Worm (Caenorhabditis elegans) whole organism, young adult: Measurements from ENCODE around the gene T01C3.11.

Experiments used
- B0019.2 ChIP-seq: fragments of 200-800 bp; sonication (Bioruptor generic); conservative IDR thresholded peaks from 2 replicates; pipeline ENCODE4 v1.3.6; 2022; ENCODE audit warnings: missing genetic modification reagents, missing genetic modification characterization, missing compliant biosample characterization
- B0035.1 ChIP-seq: sonication (generic microtip); optimal IDR thresholded peaks from 2 replicates; lab custom pipeline; 2016; ENCODE audit warnings: missing genetic modification characterization, mild to moderate bottlenecking, missing compliant biosample characterization, missing genotype, missing genetic modification reagents
- F52B5.7 ChIP-seq: sonication (generic microtip); optimal IDR thresholded peaks from 2 replicates; lab custom pipeline; 2016; ENCODE audit warnings: mild to moderate bottlenecking, missing genetic modification characterization, missing compliant biosample characterization
- Y67H2A.10 ChIP-seq: fragments of 200-800 bp; sonication (Bioruptor generic); conservative IDR thresholded peaks from 2 replicates; pipeline ENCODE4 v1.3.6; 2022; ENCODE audit warnings: missing genetic modification reagents, missing genetic modification characterization, missing compliant biosample characterization
- aptf-2 ChIP-seq: fragments of 200-800 bp; sonication (Bioruptor generic); conservative IDR thresholded peaks from 2 replicates; pipeline ENCODE4 v1.3.6; 2022; ENCODE audit warnings: missing genetic modification reagents, missing genetic modification characterization, missing compliant biosample characterization
- athp-1 ChIP-seq: sonication (generic microtip); optimal IDR thresholded peaks from 2 replicates; lab custom pipeline; 2017; ENCODE audit warnings: mild to moderate bottlenecking, missing genetic modification characterization, missing compliant biosample characterization
- cebp-1 ChIP-seq, 2 experiments: fragments of 200-800 bp in 1 of 2; sonication (Bioruptor generic) in 1 of 2; sonication (generic microtip) in 1 of 2; IDR thresholded peaks in 1 of 2; optimal IDR thresholded peaks in 1 of 2; 2 replicates each; pipeline versions ENCODE4 v1.3.6 to Lab custom; 2017 to 2022; ENCODE audit warnings: missing compliant biosample characterization in 2 of 2, missing genetic modification characterization in 2 of 2, mild to moderate bottlenecking in 1 of 2, missing genetic modification reagents in 1 of 2, moderate library complexity in 1 of 2
- cebp-2 ChIP-seq: fragments of 200-800 bp; sonication (Bioruptor generic); IDR thresholded peaks from 2 replicates; pipeline ENCODE4 v1.3.6; 2022; ENCODE audit warnings: missing genetic modification characterization, missing compliant biosample characterization
- ceh-91 ChIP-seq: fragments of 200-800 bp; sonication (Bioruptor generic); IDR thresholded peaks from 2 replicates; pipeline ENCODE4 v1.3.6; 2022; ENCODE audit warnings: missing genetic modification reagents, missing genetic modification characterization, missing compliant biosample characterization
- chd-7 ChIP-seq: sonication (generic microtip); optimal IDR thresholded peaks from 2 replicates; lab custom pipeline; 2016; ENCODE audit warnings: mild to moderate bottlenecking, missing genetic modification characterization, moderate library complexity, missing compliant biosample characterization
- dox-1 ChIP-seq: fragments of 200-800 bp; sonication (Bioruptor generic); IDR thresholded peaks from 2 replicates; pipeline ENCODE4 v1.3.6; 2022; ENCODE audit warnings: missing genetic modification reagents, missing genetic modification characterization, missing compliant biosample characterization
- egl-44 ChIP-seq: fragments of 200-800 bp; sonication (Bioruptor generic); IDR thresholded peaks from 2 replicates; pipeline ENCODE4 v1.3.6; 2022; ENCODE audit warnings: missing genetic modification reagents, missing genetic modification characterization, missing compliant biosample characterization
- ekl-4 ChIP-seq: fragments of 200-800 bp; sonication (Bioruptor generic); IDR thresholded peaks from 2 replicates; pipeline ENCODE4 v1.3.6; 2022; ENCODE audit warnings: missing genetic modification reagents, missing genetic modification characterization, missing compliant biosample characterization
- hrde-1 ChIP-seq: sonication (generic microtip); optimal IDR thresholded peaks from 2 replicates; lab custom pipeline; 2016; ENCODE audit warnings: missing genetic modification characterization, mild to moderate bottlenecking, missing compliant biosample characterization, moderate library complexity, missing genotype, missing genetic modification reagents, borderline replicate concordance
- madf-8 ChIP-seq: fragments of 200-800 bp; sonication (Bioruptor generic); conservative IDR thresholded peaks from 2 replicates; pipeline ENCODE4 v1.3.6; 2022; ENCODE audit warnings: missing genetic modification reagents, missing genetic modification characterization, missing compliant biosample characterization
- mes-4 ChIP-seq: sonication (generic microtip); optimal IDR thresholded peaks from 2 replicates; lab custom pipeline; 2016; ENCODE audit warnings: missing genotype, missing genetic modification characterization, missing compliant biosample characterization
- nfya-1 ChIP-seq: sonication (generic microtip); optimal IDR thresholded peaks from 2 replicates; lab custom pipeline; 2017; ENCODE audit warnings: antibody characterized with exemption, missing compliant biosample characterization, missing genetic modification characterization, borderline replicate concordance; ENCODE audit not compliant: insufficient read depth
- nhr-179 ChIP-seq: sonication (generic microtip); optimal IDR thresholded peaks from 2 replicates; lab custom pipeline; 2016; ENCODE audit warnings: mild to moderate bottlenecking, missing genetic modification characterization, missing compliant biosample characterization
- nhr-27 ChIP-seq: fragments of 200-800 bp; sonication (Bioruptor generic); optimal IDR thresholded peaks from 2 replicates; lab custom pipeline; 2018; ENCODE audit warnings: mild to moderate bottlenecking, missing genetic modification characterization, moderate library complexity, missing compliant biosample characterization
- nhr-80 ChIP-seq: sonication (generic microtip); optimal IDR thresholded peaks from 2 replicates; lab custom pipeline; 2016; ENCODE audit warnings: missing genetic modification characterization, missing compliant biosample characterization
- nhr-90 ChIP-seq: sonication (generic microtip); optimal IDR thresholded peaks from 2 replicates; lab custom pipeline; 2016; ENCODE audit warnings: missing genotype, mild to moderate bottlenecking, missing genetic modification characterization, missing compliant biosample characterization
- pha-4 ChIP-seq: fragments of 150-350 bp; sonication (generic microtip); optimal IDR thresholded peaks from 2 replicates; lab custom pipeline; 2014; ENCODE audit warnings: missing biosample characterization, missing genetic modification reagents, missing genetic modification characterization
- sea-2 ChIP-seq: fragments of 200-800 bp; sonication (Bioruptor generic); IDR thresholded peaks from 2 replicates; pipeline ENCODE4 v1.3.6; 2022; ENCODE audit warnings: missing genetic modification characterization, missing compliant biosample characterization
- snpc-1.1 ChIP-seq: sonication (generic microtip); optimal IDR thresholded peaks from 2 replicates; lab custom pipeline; 2017; ENCODE audit warnings: missing genetic modification characterization, mild to moderate bottlenecking, missing compliant biosample characterization, antibody characterized with exemption, moderate library complexity, missing genotype, missing genetic modification reagents; ENCODE audit not compliant: insufficient read depth
- snpc-1.3 ChIP-seq: sonication (generic microtip); optimal IDR thresholded peaks from 2 replicates; lab custom pipeline; 2017; ENCODE audit warnings: missing genetic modification characterization, mild to moderate bottlenecking, missing compliant biosample characterization, antibody characterized with exemption, moderate library complexity, missing genotype, missing genetic modification reagents; ENCODE audit not compliant: insufficient read depth
- somi-1 ChIP-seq: fragments of 200-800 bp; sonication (Bioruptor generic); optimal IDR thresholded peaks from 2 replicates; lab custom pipeline; 2018; ENCODE audit warnings: mild to moderate bottlenecking, missing genetic modification characterization, missing compliant biosample characterization
- sptf-2 ChIP-seq: fragments of 200-800 bp; sonication (Bioruptor generic); optimal IDR thresholded peaks from 2 replicates; lab custom pipeline; 2018; ENCODE audit warnings: mild to moderate bottlenecking, missing genetic modification characterization, missing compliant biosample characterization
- unc-130 ChIP-seq: sonication (generic microtip); optimal IDR thresholded peaks from 2 replicates; lab custom pipeline; 2016; ENCODE audit warnings: missing genetic modification reagents, missing genetic modification characterization, missing compliant biosample characterization
- unc-62 ChIP-seq: fragments of 150-350 bp; optimal IDR thresholded peaks from 2 replicates; lab custom pipeline; 2014; ENCODE audit warnings: missing biosample characterization, missing genetic modification reagents, missing genetic modification characterization
- xnd-1 ChIP-seq: sonication (generic microtip); optimal IDR thresholded peaks from 2 replicates; lab custom pipeline; 2016; ENCODE audit warnings: missing genotype, missing genetic modification reagents, missing genetic modification characterization, missing compliant biosample characterization
- ztf-18 ChIP-seq: sonication (generic microtip); optimal IDR thresholded peaks from 2 replicates; lab custom pipeline; 2016; ENCODE audit warnings: missing genotype, mild to moderate bottlenecking, missing genetic modification characterization, missing compliant biosample characterization
- ztf-25 ChIP-seq: fragments of 200-800 bp; sonication (Bioruptor generic); IDR thresholded peaks from 2 replicates; pipeline ENCODE4 v1.3.6; 2022; ENCODE audit warnings: missing genetic modification reagents, missing genetic modification characterization, missing compliant biosample characterization
- ztf-26 ChIP-seq: sonication (generic microtip); optimal IDR thresholded peaks from 2 replicates; lab custom pipeline; 2017; ENCODE audit warnings: missing genetic modification characterization, missing compliant biosample characterization
- ztf-6 ChIP-seq: fragments of 200-800 bp; sonication (Bioruptor generic); IDR thresholded peaks from 2 replicates; pipeline ENCODE4 v1.3.6; 2022; ENCODE audit warnings: missing genetic modification reagents, missing genetic modification characterization, missing compliant biosample characterization

The T01C3.11 gene

DNA sequence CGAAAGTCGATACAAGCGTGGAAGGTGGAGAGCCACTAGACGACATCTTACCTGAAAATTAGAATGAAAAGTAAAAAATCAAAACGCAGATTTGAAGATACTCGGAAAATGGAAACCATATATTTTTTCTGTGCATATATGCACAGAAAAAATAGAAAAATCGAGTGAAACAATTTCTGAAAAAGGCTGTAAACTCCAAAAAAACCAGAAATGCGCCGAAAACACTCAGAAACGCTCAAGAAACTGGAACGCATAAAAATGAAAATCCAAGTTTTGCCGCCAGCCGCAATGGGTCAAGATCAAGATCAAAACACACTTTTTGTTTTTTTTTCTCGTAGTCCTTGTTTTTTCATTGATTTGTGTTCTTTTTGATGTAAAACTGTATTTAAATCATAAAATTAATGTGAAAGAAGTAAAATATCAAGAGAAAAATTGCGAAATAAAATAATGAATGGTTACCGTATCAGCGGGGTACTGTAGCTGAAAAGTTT is 6.7 kb upstream of the T01C3.11 start, which contains the start of gene T01C3.3 (continued):
- no peak for TF ChIP-seq nfya-1 (tag; lab: Kevin White, UChicago)
- TF ChIP-seq athp-1: no peak
- no peak for TF ChIP-seq somi-1 (GFP tag; lab: Kevin White, UChicago)
- no peak for TF ChIP-seq cebp-2 (GFP tag; lab: Robert Waterston, UW)
- TF ChIP-seq nhr-179 (tag; lab: Kevin White, UChicago): no peak
- TF ChIP-seq sptf-2 (GFP tag; lab: Kevin White, UChicago): no peak
- TF ChIP-seq madf-8: peak; percentile 92
- TF ChIP-seq mes-4 (tag; lab: Kevin White, UChicago): no peak
- TF ChIP-seq ztf-6 (GFP tag; lab: Robert Waterston, UW): no peak
- no peak for TF ChIP-seq unc-62 (GFP tag; lab: Kevin White, UChicago)
- no peak for TF ChIP-seq ztf-26 (tag; lab: Kevin White, UChicago)
- TF ChIP-seq B0019.2 (GFP tag; lab: Robert Waterston, UW): peak; percentile 65; the same call in 1 of the 2 replicates
- TF ChIP-seq F52B5.7: no peak
- TF ChIP-seq dox-1 (GFP tag; lab: Robert Waterston, UW): peak; percentile 57
- no peak for TF ChIP-seq B0035.1 (tag; lab: Kevin White, UChicago)
- no peak for TF ChIP-seq hrde-1 (tag; lab: Kevin White, UChicago)
- TF ChIP-seq nhr-90 (tag; lab: Kevin White, UChicago): no peak
- TF ChIP-seq chd-7: no peak
- peak; percentile 92 for TF ChIP-seq ceh-91 (GFP tag; lab: Robert Waterston, UW)
- no peak for TF ChIP-seq sea-2
- peak; percentile 17 for TF ChIP-seq unc-130 (GFP tag; lab: Kevin White, UChicago)
- TF ChIP-seq snpc-1.3 (tag; lab: Kevin White, UChicago): peak; percentile 13
- no peak for TF ChIP-seq aptf-2

ce11 chrV:14993620-14994019 is 5.7 kb upstream of the T01C3.11 start, which contains the start of gene fil-1:
Gene fil-1 (plus strand): TSS chrV:14993838.
- TF ChIP-seq nhr-80 (peak; percentile 22), pha-4 (tag; lab: Kevin White, UChicago) (no peak)

ce11 chrV:14996236-14996635 is 3.1 kb upstream of the T01C3.11 start, which contains the start of gene irld-14:
Gene irld-14 (plus strand): TSS chrV:14996536.
- TF ChIP-seq snpc-1.1 (tag; lab: Kevin White, UChicago) (no peak), pha-4 (tag; lab: Kevin White, UChicago) (no peak), nhr-27 (tag; lab: Kevin White, UChicago) (no peak), unc-62 (GFP tag; lab: Kevin White, UChicago) (no peak), ztf-18 (tag; lab: Kevin White, UChicago) (no peak), ekl-4 (GFP tag; lab: Robert Waterston, UW) (no peak), xnd-1 (tag; lab: Kevin White, UChicago) (no peak), cebp-1 (GFP tag; IDR thresholded peaks at IDR 0.05; lab: Robert Waterston, UW) (no peak), cebp-1 (tag; optimal IDR thresholded peaks at IDR 0.05; lab: Kevin White, UChicago) (no peak), egl-44 (no peak), ztf-25 (no peak), snpc-1.3 (tag; lab: Kevin White, UChicago) (no peak), F52B5.7 (no peak), Y67H2A.10 (GFP tag; lab: Robert Waterston, UW) (no peak)
